Fruit fly (Drosophila melanogaster): ENCODE results near the gene NHP2.

NHP2 gene

dm6 chr3L:14761837-14762785 lies 39.9 kb downstream of the NHP2 start, which contains the start of the genes Tsen34 and Mgat4a (continued):
- TF ChIP-seq ap (GFP tag; IDR thresholded peaks at IDR 0.05) (no peak), gem (tag; optimal IDR thresholded peaks at IDR 0.05) (no peak), BtbVII (GFP tag; optimal IDR thresholded peaks at IDR 0.05) (peak; percentile 77), CG11504 (tag; optimal IDR thresholded peaks at IDR 0.05) (no peak), az2 (GFP tag; optimal IDR thresholded peaks at IDR 0.05) (no peak), tap (tag; optimal IDR thresholded peaks at IDR 0.05) (peak; percentile 15), Nf-YB (GFP tag; optimal IDR thresholded peaks at IDR 0.05) (no peak), CG1024 (GFP tag; IDR thresholded peaks at IDR 0.05) (no peak; the same call in 1 of the 2 replicates), ERR (GFP tag; optimal IDR thresholded peaks at IDR 0.05) (no peak), CG9797 (GFP tag; optimal IDR thresholded peaks at IDR 0.05) (peak; percentile 50), yki (optimal IDR thresholded peaks at IDR 0.05) (no peak), dmrt11E (tag; optimal IDR thresholded peaks at IDR 0.05) (no peak), CG7556 (GFP tag; optimal IDR thresholded peaks at IDR 0.05) (no peak), CG18764 (GFP tag; optimal IDR thresholded peaks at IDR 0.05) (no peak), stc (GFP tag; IDR thresholded peaks at IDR 0.05) (no peak), Side (GFP tag; optimal IDR thresholded peaks at IDR 0.05) (peak; percentile 41), CG15479 (GFP tag; optimal IDR thresholded peaks at IDR 0.05) (peak; percentile 43), crol (GFP tag; IDR thresholded peaks at IDR 0.05) (no peak), Sin3A (optimal IDR thresholded peaks at IDR 0.05) (peak; percentile 52), CG2889 (GFP tag; IDR thresholded peaks at IDR 0.05) (0 out of 3 replicates have a peak, but pooled peaks have one; percentile 30), zen2 (GFP tag; IDR thresholded peaks at IDR 0.05; ENCODE audit: partially characterized antibody) (no peak; the same call in 2 of the 3 replicates), Elba2 (GFP tag; optimal IDR thresholded peaks at IDR 0.05) (peak; percentile 93), lmd (GFP tag; IDR thresholded peaks at IDR 0.05) (no peak), pfk (GFP tag; optimal IDR thresholded peaks at IDR 0.05) (peak; percentile 51), NFAT (GFP tag; IDR thresholded peaks at IDR 0.05) (peak; percentile 65), oc (tag; optimal IDR thresholded peaks at IDR 0.05) (peak; percentile 20), CG34422 (GFP tag; IDR thresholded peaks at IDR 0.05) (peak; percentile 37; the same call in 1 of the 3 replicates), knrl (GFP tag; IDR thresholded peaks at IDR 0.05; ENCODE audit: partially characterized antibody) (peak; percentile 55; the same call in 2 of the 3 replicates), Dip3 (GFP tag; optimal IDR thresholded peaks at IDR 0.05) (peak; percentile 3), CG10654 (GFP tag; optimal IDR thresholded peaks at IDR 0.05) (no peak), Fer3 (tag; optimal IDR thresholded peaks at IDR 0.05) (no peak), Bgb (GFP tag; IDR thresholded peaks at IDR 0.05; ENCODE audit: partially characterized antibody) (peak; percentile 73), ems (GFP tag; optimal IDR thresholded peaks at IDR 0.05) (no peak), ac (GFP tag; optimal IDR thresholded peaks at IDR 0.05) (no peak), sqz (GFP tag; optimal IDR thresholded peaks at IDR 0.05) (no peak), amos (GFP tag; IDR thresholded peaks at IDR 0.05; ENCODE audit: partially characterized antibody) (peak; percentile 64; the same call in 1 of the 2 replicates), CG2129 (GFP tag; IDR thresholded peaks at IDR 0.05; ENCODE audit: partially characterized antibody) (no peak), Fer1 (GFP tag; optimal IDR thresholded peaks at IDR 0.05) (peak; percentile 69), shn (GFP tag; optimal IDR thresholded peaks at IDR 0.05) (no peak), tgo (GFP tag; IDR thresholded peaks at IDR 0.05) (0 out of 3 replicates have a peak, but pooled peaks have one; percentile 22), CG10267 (tag; optimal IDR thresholded peaks at IDR 0.05) (peak; percentile 42), mld (GFP tag; IDR thresholded peaks at IDR 0.05; ENCODE audit: partially characterized antibody) (no peak), ash1 (GFP tag; optimal IDR thresholded peaks at IDR 0.05) (peak; percentile 59), kni (GFP tag; optimal IDR thresholded peaks at IDR 0.05) (peak; percentile 11), cg (GFP tag; optimal IDR thresholded peaks at IDR 0.05) (no peak), abd-A (tag; optimal IDR thresholded peaks at IDR 0.05) (no peak), bsh (GFP tag; optimal IDR thresholded peaks at IDR 0.05) (no peak), pnt (GFP tag; optimal IDR thresholded peaks at IDR 0.05) (no peak)

Data from whole organism, embryonic.